Worm (Caenorhabditis elegans): ENCODE measurements around the gene klp-7.

klp-7 gene

ce11 chrIII:10808802-10809201 is 3.1 kb downstream of the klp-7 start:
- TF ChIP-seq sptf-1 (tag; optimal IDR thresholded peaks at IDR 0.05): no peak
- no peak for TF ChIP-seq mls-2 (tag; optimal IDR thresholded peaks at IDR 0.05)
- no peak for TF ChIP-seq pha-4 (tag; optimal IDR thresholded peaks at IDR 0.05)
- no peak for TF ChIP-seq drap-1 (GFP tag; optimal IDR thresholded peaks at IDR 0.05)
- no peak for TF ChIP-seq cnd-1 (tag; optimal IDR thresholded peaks at IDR 0.05)
- TF ChIP-seq ceh-43 (GFP tag; optimal IDR thresholded peaks at IDR 0.05): no peak
- TF ChIP-seq ceh-83 (GFP tag; optimal IDR thresholded peaks at IDR 0.05): no peak
- no peak for TF ChIP-seq ztf-11 (tag; optimal IDR thresholded peaks at IDR 0.05)
- no peak for TF ChIP-seq nhr-76 (tag; optimal IDR thresholded peaks at IDR 0.05)
- TF ChIP-seq nhr-237 (tag; optimal IDR thresholded peaks at IDR 0.05): no peak
- no peak for TF ChIP-seq mep-1 (tag; optimal IDR thresholded peaks at IDR 0.05)
- TF ChIP-seq snpc-4 (tag; optimal IDR thresholded peaks at IDR 0.05): no peak
- TF ChIP-seq flh-1 (GFP tag; optimal IDR thresholded peaks at IDR 0.05): no peak
- TF ChIP-seq sem-2 (GFP tag; optimal IDR thresholded peaks at IDR 0.05): no peak
- no peak for TF ChIP-seq ces-1 (GFP tag; optimal IDR thresholded peaks at IDR 0.05)
- no peak for TF ChIP-seq nhr-2 (tag; optimal IDR thresholded peaks at IDR 0.05)
- TF ChIP-seq ham-2 (GFP tag; optimal IDR thresholded peaks at IDR 0.05): no peak

ce11 chrIII:10809568-10809967 is 3.8 kb downstream of the klp-7 start:
- TF ChIP-seq blmp-1 (tag; optimal IDR thresholded peaks at IDR 0.05): no peak
- no peak for TF ChIP-seq ceh-43 (GFP tag; optimal IDR thresholded peaks at IDR 0.05)
- no peak for TF ChIP-seq M03D4.4 (tag; optimal IDR thresholded peaks at IDR 0.05)

ce11 chrIII:10810483-10810836 is 4.7 kb downstream of the klp-7 start:
- TF ChIP-seq zip-8 (tag; optimal IDR thresholded peaks at IDR 0.05): no peak
- TF ChIP-seq mls-2 (tag; optimal IDR thresholded peaks at IDR 0.05): no peak
- TF ChIP-seq ceh-83 (GFP tag; optimal IDR thresholded peaks at IDR 0.05): no peak
- TF ChIP-seq nhr-237 (tag; optimal IDR thresholded peaks at IDR 0.05): no peak
- TF ChIP-seq snpc-4 (tag; optimal IDR thresholded peaks at IDR 0.05): no peak
- TF ChIP-seq lin-32 (GFP tag; optimal IDR thresholded peaks at IDR 0.05): no peak
- TF ChIP-seq tbx-8 (GFP tag; optimal IDR thresholded peaks at IDR 0.05): no peak
- TF ChIP-seq flh-1 (GFP tag; optimal IDR thresholded peaks at IDR 0.05): no peak
- TF ChIP-seq elt-3 (tag; optimal IDR thresholded peaks at IDR 0.05): no peak
- TF ChIP-seq cnd-1 (tag; optimal IDR thresholded peaks at IDR 0.05): no peak
- no peak for TF ChIP-seq unc-62 (GFP tag; optimal IDR thresholded peaks at IDR 0.05)
- TF ChIP-seq ces-1 (GFP tag; optimal IDR thresholded peaks at IDR 0.05): no peak

ce11 chrIII:10810837-10811814 is 5.4 kb downstream of the klp-7 start:
- TF ChIP-seq mls-2 (tag; optimal IDR thresholded peaks at IDR 0.05): peak; percentile 9
- TF ChIP-seq ces-1 (GFP tag; optimal IDR thresholded peaks at IDR 0.05): no peak
- TF ChIP-seq mep-1 (tag; optimal IDR thresholded peaks at IDR 0.05): no peak
- no peak for TF ChIP-seq nhr-12 (tag; optimal IDR thresholded peaks at IDR 0.05)
- no peak for TF ChIP-seq tbx-8 (GFP tag; optimal IDR thresholded peaks at IDR 0.05)
- TF ChIP-seq cnd-1 (tag; optimal IDR thresholded peaks at IDR 0.05): peak; percentile 1
- no peak for TF ChIP-seq lsy-2 (tag; optimal IDR thresholded peaks at IDR 0.05)
- peak; percentile 7 for TF ChIP-seq sptf-1 (tag; optimal IDR thresholded peaks at IDR 0.05)
- no peak for TF ChIP-seq ceh-83 (GFP tag; optimal IDR thresholded peaks at IDR 0.05)
- TF ChIP-seq M03D4.4 (tag; optimal IDR thresholded peaks at IDR 0.05): no peak

ce11 chrIII:10812798-10813295 is 7.1 kb downstream of the klp-7 start:
- TF ChIP-seq unc-120 (tag; optimal IDR thresholded peaks at IDR 0.05; ENCODE audit: poor library complexity, severe bottlenecking) (no peak), pha-4 (tag; optimal IDR thresholded peaks at IDR 0.05) (no peak), M03D4.4 (tag; optimal IDR thresholded peaks at IDR 0.05) (no peak), drap-1 (GFP tag; optimal IDR thresholded peaks at IDR 0.05) (no peak), lsy-2 (tag; optimal IDR thresholded peaks at IDR 0.05) (no peak), lin-32 (GFP tag; optimal IDR thresholded peaks at IDR 0.05) (no peak), elt-1 (tag; optimal IDR thresholded peaks at IDR 0.05; ENCODE audit: borderline replicate concordance, insufficient read depth) (no peak), nhr-28 (tag; optimal IDR thresholded peaks at IDR 0.05) (no peak), nhr-237 (tag; optimal IDR thresholded peaks at IDR 0.05) (no peak), ham-2 (GFP tag; optimal IDR thresholded peaks at IDR 0.05) (no peak), ztf-11 (tag; optimal IDR thresholded peaks at IDR 0.05) (no peak), tbx-8 (GFP tag; optimal IDR thresholded peaks at IDR 0.05) (no peak)
